Fruit fly (Drosophila melanogaster): ENCODE data around the gene CG46460.

Gene CG46460

DNA sequence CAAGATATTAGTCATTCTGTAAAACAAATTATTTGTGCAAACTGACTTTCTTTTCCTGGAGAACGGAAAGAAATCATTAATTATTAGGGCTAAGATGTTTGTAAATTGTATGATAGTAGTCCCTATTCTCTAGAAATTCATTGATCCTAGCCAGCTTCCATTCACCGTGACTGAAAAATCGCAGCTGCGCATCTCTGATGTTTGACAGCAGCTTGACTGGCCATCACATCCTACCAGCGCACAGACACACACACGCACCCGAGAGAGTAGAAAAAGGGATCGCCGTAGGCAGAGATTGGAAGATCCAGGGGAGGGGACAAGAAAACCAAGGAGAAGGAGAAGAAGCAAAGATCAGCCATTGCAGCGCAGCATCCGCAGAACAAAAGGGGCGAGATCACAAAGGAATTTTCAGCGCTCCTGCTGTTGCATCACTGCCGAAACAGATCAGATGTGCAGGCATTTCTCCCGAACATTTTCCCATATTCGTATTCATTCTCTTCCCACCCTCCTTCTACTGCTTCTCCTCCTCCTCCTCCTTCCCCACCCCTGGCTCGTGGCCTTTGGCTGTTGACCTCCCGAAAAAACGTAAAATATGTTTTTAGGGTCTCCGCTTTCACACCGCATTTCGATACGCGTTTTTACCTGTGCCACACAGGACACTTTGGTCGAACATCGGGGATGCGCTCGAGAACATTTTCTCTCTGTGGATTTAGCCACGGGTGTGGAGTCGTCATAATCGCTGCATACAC lies 25.9 kb upstream of the CG46460 start:
- TF ChIP-seq CG8478 (optimal IDR thresholded peaks at IDR 0.05) (no peak), CTCF (optimal IDR thresholded peaks at IDR 0.05) (no peak)

DNA sequence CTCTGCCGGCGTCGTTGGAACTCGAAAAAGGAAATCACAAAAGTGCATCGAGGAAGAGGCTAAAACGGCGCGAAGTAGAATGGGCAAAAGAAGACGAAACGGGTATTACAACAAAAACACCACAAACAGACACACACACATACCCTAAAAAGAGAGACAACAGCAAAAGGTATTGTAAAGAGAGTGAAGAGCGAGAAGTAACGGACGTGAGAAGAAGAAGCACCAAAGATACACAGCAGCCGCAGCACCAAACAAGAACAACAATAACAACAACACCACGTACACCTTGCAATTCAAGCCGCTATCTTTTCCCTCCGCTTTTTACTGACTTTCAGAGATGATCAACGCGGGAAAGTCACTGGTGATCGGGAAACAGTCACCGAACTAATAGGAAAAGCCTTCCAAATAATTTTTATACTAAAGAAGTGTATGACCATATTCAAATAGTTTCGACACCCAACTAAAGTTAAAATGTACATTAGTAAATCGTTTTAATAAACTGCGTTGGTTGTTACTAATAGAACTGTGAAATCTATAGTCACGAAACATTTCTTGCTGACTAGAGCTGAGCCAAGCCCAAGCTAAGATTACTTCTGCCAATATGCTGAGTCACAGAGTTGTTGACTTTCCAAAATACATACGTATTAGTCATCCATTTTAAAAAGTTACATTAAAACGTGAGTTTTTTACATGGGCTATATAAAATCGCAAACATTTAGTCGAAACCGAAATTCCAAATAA lies 25.2 kb upstream of the CG46460 start:
- TF ChIP-seq CG8478 (optimal IDR thresholded peaks at IDR 0.05) (no peak), CTCF (optimal IDR thresholded peaks at IDR 0.05) (no peak)

DNA sequence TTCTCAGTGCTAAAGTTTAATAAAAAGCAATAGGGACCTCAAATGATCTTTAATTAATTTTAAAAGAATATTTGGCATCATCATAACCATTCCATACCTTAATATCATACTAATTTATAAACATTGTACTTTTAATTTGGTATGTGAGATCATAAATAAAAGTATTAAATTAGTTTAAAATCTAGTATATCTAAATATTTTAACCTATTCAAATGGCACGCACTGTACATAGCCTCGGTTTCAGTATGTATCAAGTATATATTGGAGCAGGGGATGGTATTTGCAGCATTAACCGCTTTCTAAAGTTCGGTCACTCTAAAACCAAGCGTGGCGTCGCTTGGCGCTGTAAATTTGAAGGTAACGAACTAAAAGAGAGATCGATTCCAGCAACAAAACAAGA lies 15.3 kb upstream of the CG46460 start, which contains the start of gene pav:
Gene pav, plus strand, starts transcription at position 307 of the 400 bp plus-strand sequence.
- no peak for TF ChIP-seq CTCF (optimal IDR thresholded peaks at IDR 0.05)

DNA sequence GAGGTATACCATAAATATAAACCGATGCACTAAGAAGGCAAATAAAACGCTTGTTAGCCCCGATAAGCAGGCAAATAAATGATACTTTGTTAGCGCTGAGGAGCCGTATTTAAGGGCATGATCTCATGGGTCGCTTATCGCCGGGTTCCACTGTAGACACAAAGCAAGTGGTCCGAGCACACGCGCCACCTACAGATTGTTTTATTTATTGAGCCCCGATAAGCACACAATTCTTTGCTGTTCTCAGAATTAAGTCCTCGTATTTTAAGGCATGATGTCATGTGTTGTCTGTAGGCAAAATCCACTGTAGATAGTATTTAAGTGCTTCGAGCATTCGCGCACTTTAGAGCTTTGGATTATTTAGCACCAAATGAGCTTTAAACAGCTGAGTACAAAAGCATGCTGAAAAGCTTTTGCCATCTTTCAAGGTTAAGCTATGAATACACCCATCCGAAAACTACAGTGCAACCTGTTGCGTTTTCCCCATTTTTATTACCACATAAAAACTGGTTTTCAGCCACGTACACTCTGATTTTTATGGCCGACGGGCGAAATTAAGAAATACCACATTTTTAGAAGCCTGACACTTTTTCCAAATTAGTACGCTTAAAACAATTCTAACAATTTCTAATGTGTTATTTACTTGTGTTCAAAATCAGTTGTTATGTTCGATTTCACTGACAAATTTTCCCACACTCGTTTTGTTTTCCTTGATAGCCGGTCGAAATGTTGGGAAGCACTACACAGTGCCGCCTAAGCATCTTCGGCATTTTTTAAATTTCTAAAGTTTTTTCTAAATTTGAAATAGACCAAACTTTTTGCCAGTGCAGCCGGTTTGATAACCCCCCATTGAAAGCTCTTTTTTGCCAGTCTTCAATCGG lies 12.6 kb upstream of the CG46460 start, which contains the start of gene Sqor:
Gene Sqor, plus strand, starts transcription at position 732 of the 881 bp plus-strand sequence.
- TF ChIP-seq CG8478 (optimal IDR thresholded peaks at IDR 0.05) (no peak), CTCF (optimal IDR thresholded peaks at IDR 0.05) (peak; percentile 89 to 94)

DNA sequence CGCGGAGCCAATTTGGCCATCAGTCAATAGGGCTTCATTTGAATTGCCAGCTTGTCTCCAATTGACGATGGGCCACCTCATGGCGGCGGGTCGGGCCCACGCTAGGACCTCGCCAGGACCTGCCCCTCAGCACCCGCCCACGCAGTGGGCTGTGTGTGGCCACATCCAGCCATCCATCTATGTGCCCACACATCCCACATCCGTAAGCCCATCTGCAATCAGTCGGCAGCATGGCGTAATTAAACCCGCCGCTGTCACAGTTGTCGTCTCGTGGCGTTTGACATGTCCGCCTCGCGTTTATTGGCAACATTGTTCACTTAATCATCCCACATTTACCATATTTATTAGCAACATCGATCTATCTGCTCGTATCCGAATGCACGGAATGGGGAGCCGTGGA lies 11.1 kb upstream of the CG46460 start:
- TF ChIP-seq CG8478 (optimal IDR thresholded peaks at IDR 0.05), result no peak
- TF ChIP-seq CTCF (optimal IDR thresholded peaks at IDR 0.05), result no peak

DNA sequence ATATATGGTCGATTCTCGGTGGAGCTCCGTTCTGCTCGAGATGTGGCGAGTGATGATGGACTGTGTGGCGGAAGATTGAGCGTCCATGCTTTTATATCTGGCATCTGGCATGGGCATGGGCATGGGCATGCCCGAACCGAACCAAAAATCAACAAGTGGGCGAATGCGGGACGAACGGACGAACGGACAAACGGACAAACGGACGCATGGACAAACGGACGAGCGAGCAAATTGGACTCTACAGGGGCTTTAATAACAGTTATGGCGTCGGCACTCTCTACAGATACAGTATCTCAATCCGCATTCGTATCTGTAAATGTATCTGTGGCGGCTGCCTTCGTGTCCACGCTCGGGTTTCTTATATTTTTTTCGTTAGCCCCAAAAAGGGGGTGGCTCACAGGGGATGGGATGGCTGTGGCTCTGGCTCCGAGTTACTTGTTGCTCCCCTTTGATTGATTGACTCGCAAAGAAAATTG lies 9.0 kb upstream of the CG46460 start, which contains the start of gene ImpL2:
Gene ImpL2, minus strand, starts transcription at position 51 of the 476 bp plus-strand sequence.
- no peak for TF ChIP-seq CG8478 (optimal IDR thresholded peaks at IDR 0.05)
- TF ChIP-seq CTCF (optimal IDR thresholded peaks at IDR 0.05), result no peak

DNA sequence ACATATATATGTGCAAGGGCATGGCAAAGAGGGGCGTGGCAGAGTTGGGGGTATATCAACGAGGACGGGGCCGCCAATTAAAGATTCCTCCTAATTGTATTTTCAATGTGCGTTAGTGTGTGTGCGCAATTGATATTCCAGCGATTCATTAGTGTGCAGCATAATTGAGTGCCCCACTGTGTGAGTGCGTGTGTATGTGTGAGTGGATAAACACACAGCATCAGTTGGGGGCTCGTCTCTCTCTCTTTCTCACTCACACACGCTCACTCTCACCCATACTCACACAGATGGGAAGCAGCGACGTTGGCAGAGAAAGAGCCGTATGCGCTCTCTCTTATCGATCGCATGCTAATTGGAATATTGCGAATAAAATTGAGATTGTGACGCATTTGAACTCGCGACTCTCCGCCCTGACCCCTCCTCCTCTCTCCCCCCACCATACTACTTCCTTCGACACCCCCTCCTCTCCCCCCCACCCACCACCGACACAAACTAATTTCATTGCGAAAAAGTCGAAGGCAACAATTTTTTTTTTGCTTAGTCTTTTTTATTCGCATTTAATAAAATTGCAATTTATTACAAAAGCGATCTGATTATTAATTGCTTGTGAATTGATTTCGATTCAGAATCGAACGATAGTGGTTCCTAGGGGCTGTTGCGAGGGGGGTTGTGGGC lies 6.6 kb upstream of the CG46460 start:
- TF ChIP-seq CG8478 (optimal IDR thresholded peaks at IDR 0.05) (peak; percentile 76), CTCF (optimal IDR thresholded peaks at IDR 0.05) (no peak)

DNA sequence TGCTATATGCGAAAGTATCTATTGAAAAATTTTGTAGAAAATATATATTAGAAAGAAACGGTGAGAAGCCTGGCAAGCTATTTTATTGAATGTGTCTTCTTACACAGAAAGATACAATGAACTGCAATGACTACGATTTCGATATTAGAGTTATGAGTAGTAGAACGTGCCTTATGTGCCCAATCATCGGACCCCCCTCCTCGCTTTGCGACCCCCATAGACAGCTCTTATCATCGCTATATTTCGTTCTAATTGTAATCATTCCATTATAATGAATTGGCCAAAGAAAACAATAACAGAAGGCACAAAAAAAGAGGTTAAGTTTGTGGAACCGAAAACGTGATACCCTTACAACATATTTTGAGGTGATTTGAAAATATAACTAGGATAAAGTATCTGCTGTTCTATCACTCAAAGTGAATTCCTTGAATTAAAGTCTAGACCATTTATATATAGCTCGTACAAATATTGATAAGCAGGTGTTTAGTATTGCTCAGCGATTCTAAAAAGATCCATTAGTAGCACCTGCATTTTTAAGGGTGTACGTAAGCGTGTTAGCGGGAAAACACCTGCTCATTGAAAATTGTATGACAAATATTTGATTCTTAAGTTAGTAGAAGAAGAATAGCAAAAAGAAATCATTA lies 5.7 kb upstream of the CG46460 start:
- no peak for TF ChIP-seq CG8478 (optimal IDR thresholded peaks at IDR 0.05)
- no peak for TF ChIP-seq CTCF (optimal IDR thresholded peaks at IDR 0.05)

DNA sequence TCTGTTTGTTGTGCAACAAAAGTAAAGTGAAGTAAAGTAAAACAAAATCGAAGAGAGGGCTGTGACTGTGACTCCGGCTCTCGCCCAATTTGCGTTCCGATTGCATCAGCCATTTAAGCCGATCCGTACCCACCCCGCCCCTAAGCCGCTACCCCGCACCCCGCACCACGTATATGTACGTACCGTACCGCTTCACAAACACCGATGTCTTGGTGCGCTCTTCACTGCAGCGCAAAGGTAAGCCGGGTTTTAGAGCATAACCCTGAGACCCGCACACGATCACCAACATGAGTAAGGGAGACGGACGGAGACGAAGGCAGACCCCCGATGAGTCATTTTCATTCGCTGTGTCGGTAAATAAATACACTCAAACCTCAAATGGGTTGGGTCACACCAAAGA lies 5.1 kb upstream of the CG46460 start:
- no peak for TF ChIP-seq CG8478 (optimal IDR thresholded peaks at IDR 0.05)
- no peak for TF ChIP-seq CTCF (optimal IDR thresholded peaks at IDR 0.05)

DNA sequence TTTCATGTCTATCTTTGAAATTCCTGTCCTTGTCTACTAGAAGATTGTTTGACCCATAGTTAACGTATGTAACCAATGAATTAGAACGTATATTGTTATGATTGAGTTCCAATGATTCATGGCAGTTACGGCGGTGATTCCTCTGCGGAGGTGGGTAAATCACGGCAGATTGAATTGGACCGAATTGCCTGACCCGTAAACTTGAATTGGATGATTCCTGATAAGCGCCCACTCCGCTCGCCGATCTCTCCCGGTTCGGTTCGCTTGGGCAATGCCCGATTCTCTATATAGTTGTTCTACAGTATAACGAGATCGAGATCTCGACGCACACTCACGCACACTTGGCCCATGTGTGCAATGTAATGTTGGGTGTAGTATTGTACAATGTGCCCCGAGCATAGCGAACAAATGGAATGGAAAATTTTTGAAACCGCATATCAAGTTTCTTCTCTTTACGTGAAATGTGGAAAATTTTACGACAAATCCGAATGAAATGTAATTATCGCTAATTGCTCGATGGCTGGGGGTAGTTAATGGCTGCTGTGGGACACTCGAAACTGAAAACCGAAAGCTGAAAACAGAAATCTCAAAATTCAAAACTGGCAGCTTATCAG lies 4.4 kb upstream of the CG46460 start:
- no peak for TF ChIP-seq CG8478 (optimal IDR thresholded peaks at IDR 0.05)
- no peak for TF ChIP-seq CTCF (optimal IDR thresholded peaks at IDR 0.05)

DNA sequence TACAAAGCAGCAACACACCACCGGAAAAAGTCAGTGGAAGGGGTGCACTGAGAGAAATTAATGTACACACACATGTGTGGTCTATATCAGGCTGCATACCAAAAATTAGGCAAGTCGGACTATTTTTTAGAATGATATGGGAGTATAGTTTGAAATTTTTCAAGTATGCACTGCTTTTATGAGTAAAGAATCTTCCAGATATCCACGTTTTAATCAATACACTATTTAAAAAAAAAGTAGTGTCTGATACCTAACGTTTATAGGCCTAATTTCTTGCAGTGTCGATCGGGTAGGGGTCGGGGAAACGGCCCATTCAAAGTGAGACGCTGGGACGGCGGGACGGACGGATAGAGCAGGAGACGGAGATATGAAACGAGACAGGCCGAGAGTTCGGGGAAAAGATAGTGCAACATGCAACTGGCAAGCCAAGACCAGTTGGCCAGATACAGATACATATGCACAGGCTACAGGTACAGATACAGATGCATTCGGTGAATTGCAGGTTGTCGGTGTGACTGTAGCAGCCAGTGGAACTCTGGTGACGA lies 3.3 kb upstream of the CG46460 start:
- TF ChIP-seq CG8478 (optimal IDR thresholded peaks at IDR 0.05) (no peak), CTCF (optimal IDR thresholded peaks at IDR 0.05) (no peak)

DNA sequence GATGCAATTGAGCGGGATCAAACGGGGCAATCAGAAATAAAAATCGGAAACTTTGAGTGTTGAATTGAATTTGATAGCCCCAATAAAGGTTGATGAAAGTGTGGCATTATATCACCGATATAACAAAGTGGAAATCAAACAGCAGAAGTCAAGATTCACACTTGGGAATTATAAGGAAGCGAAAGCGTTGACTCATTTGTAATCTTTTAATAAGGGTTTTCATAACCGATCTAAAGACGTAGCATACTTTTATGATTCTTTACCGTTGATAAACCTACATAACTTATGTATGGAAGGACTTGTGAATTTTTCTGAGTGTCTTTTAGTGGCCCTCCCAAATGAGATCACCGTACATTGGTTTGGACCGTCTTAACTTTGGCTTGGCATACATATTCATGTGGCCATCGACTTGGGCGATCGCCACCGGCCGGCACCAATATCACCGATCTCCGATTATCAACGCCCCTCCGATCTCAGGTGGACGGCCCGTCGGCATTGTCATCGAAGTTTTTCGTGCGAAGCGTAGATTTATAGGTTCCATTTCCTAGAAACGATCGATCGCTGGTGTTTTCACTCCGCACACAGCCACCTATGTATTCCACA lies 2.4 kb upstream of the CG46460 start:
- TF ChIP-seq CG8478 (optimal IDR thresholded peaks at IDR 0.05), result no peak
- TF ChIP-seq CTCF (optimal IDR thresholded peaks at IDR 0.05), result no peak
